Worm (Caenorhabditis elegans) whole organism, midembryonic: Measurements from ENCODE around the gene C46F11.6.

ENCODE experiments used
- T22C8.4 ChIP-seq: fragments of 200-800 bp; sonication (Bioruptor generic); IDR thresholded peaks from 2 replicates; pipeline ENCODE4 v1.3.6; 2022; ENCODE audit warnings: missing genetic modification characterization, missing compliant biosample characterization
- cog-1 ChIP-seq: sonication (generic microtip); optimal IDR thresholded peaks from 2 replicates; lab custom pipeline; 2016; ENCODE audit warnings: missing genetic modification characterization, missing compliant biosample characterization
- flt-1 ChIP-seq: fragments of 200-800 bp; sonication (Bioruptor generic); IDR thresholded peaks from 2 replicates; pipeline ENCODE4 v1.3.6; 2022; ENCODE audit warnings: missing genetic modification characterization, missing compliant biosample characterization
- klf-2 ChIP-seq: fragments of 200-800 bp; sonication (Bioruptor generic); conservative IDR thresholded peaks from 2 replicates; pipeline ENCODE4 v1.3.6; 2022; ENCODE audit warnings: missing genetic modification reagents, missing genetic modification characterization, missing compliant biosample characterization
- med-1 ChIP-seq: sonication (generic microtip); optimal IDR thresholded peaks from 2 replicates; lab custom pipeline; 2017; ENCODE audit warnings: missing genetic modification characterization, mild to moderate bottlenecking, missing compliant biosample characterization, antibody characterized with exemption, missing genetic modification reagents; ENCODE audit not compliant: insufficient read depth
- ref-1 ChIP-seq: fragments of 200-800 bp; sonication (Bioruptor generic); conservative IDR thresholded peaks from 2 replicates; pipeline ENCODE4 v1.3.6; 2022; ENCODE audit warnings: missing genetic modification reagents, missing genetic modification characterization, missing compliant biosample characterization
- ztf-23 ChIP-seq: fragments of 200-800 bp; sonication (Bioruptor generic); IDR thresholded peaks from 2 replicates; pipeline ENCODE4 v1.3.6; 2022; ENCODE audit warnings: missing genetic modification reagents, missing genetic modification characterization, missing compliant biosample characterization

- TF ChIP-seq ztf-23 (GFP tag; lab: Robert Waterston, UW) (no peak), flt-1 (no peak), T22C8.4 (GFP tag; lab: Robert Waterston, UW) (no peak), klf-2 (GFP tag; lab: Robert Waterston, UW) (no peak), ref-1 (GFP tag; lab: Robert Waterston, UW) (no peak), med-1 (GFP tag; lab: Kevin White, UChicago) (no peak), cog-1 (tag; lab: Kevin White, UChicago) (no peak)
Observed at ce11 chrIII:3634873-3635272, 35.4 kb downstream of the C46F11.6 start.
